Worm (Caenorhabditis elegans) whole organism, L4/young adult: ENCODE measurements around the gene clec-27.

Source experiments
- W03F9.2 ChIP-seq: fragments of 150-350 bp; optimal IDR thresholded peaks from 2 replicates; lab custom pipeline; 2014; ENCODE audit warnings: missing biosample characterization, missing genetic modification characterization
- dao-5 ChIP-seq: sonication (generic microtip); optimal IDR thresholded peaks from 2 replicates; lab custom pipeline; 2016; ENCODE audit warnings: missing genotype, missing genetic modification characterization, moderate library complexity, missing compliant biosample characterization
- him-1 ChIP-seq: sonication (generic microtip); optimal IDR thresholded peaks from 2 replicates; lab custom pipeline; 2016; ENCODE audit warnings: missing genotype, missing genetic modification reagents, missing genetic modification characterization, missing compliant biosample characterization

DNA sequence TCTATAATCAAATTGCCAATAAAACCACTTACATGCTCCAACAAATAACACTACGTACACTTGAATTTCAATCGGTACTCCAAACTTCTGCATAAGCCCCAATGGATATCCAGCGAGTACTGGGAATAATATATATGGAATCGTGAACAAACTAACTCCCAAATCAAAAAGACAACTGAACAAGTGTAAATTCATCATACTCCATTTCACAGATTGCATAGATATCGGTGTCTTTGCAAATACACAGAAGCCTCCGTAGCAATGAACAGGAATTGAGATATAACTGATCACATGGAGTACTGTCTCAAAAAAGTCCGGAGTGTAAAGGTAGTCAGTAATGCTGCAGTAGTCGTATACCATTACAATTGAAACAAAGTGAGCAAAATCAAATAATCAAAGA, 25.0 kb upstream of the clec-27 start, which contains the start of gene srh-214:
- no peak for TF ChIP-seq W03F9.2 (tag; lab: Kevin White, UChicago)
- TF ChIP-seq him-1 (tag; lab: Kevin White, UChicago) = no peak
- no peak for TF ChIP-seq dao-5 (tag; lab: Kevin White, UChicago)
